Fruit fly (Drosophila melanogaster) whole organism, embryonic: ENCODE measurements around the gene CG6040.

Source experiments
- Antp ChIP-seq: fragments of 200-800 bp; sonication (Bioruptor generic); optimal IDR thresholded peaks from 3 replicates; lab custom pipeline; 2016; ENCODE audit warnings: missing biosample characterization, missing genetic modification characterization
- Asciz ChIP-seq: fragments of 200-800 bp; sonication (Bioruptor generic); optimal IDR thresholded peaks from 2 replicates; lab custom pipeline; 2017; ENCODE audit warnings: missing biosample characterization, mild to moderate bottlenecking, missing genetic modification characterization, missing genetic modification reagents
- Atf-2 ChIP-seq: fragments of 200-800 bp; sonication (Bioruptor generic); optimal IDR thresholded peaks from 2 replicates; lab custom pipeline; 2016; ENCODE audit warnings: missing biosample characterization, missing genetic modification characterization
- B-H1 ChIP-seq: fragments of 200-800 bp; sonication (Bioruptor generic); IDR thresholded peaks from 3 replicates; pipeline ENCODE4 v1.3.6; 2022; ENCODE audit warnings: missing biosample characterization, missing genetic modification characterization
- CG10321 ChIP-seq: fragments of 200-800 bp; sonication (Bioruptor generic); IDR thresholded peaks from 2 replicates; pipeline ENCODE4 v1.3.6; 2022; ENCODE audit warnings: missing biosample characterization, missing genetic modification characterization
- CG10654 ChIP-seq: fragments of 200-800 bp; sonication (Bioruptor generic); optimal IDR thresholded peaks from 2 replicates; lab custom pipeline; 2016; ENCODE audit warnings: missing biosample characterization, missing genetic modification characterization
- CG11085 ChIP-seq: fragments of 200-800 bp; sonication (Bioruptor generic); IDR thresholded peaks from 2 replicates; pipeline ENCODE4 v1.3.6; 2022; ENCODE audit warnings: missing biosample characterization, missing genetic modification characterization
- CG12071 ChIP-seq: fragments of 200-800 bp; sonication (Bioruptor generic); optimal IDR thresholded peaks from 3 replicates; lab custom pipeline; 2018; ENCODE audit warnings: missing biosample characterization, mild to moderate bottlenecking, missing genetic modification characterization
- CG12236 ChIP-seq: fragments of 200-800 bp; sonication (Bioruptor generic); optimal IDR thresholded peaks from 2 replicates; lab custom pipeline; 2016; ENCODE audit warnings: missing biosample characterization, missing genetic modification characterization
- CG1233 ChIP-seq: fragments of 200-800 bp; sonication (Bioruptor generic); optimal IDR thresholded peaks from 4 replicates; lab custom pipeline; 2018; ENCODE audit warnings: missing biosample characterization, mild to moderate bottlenecking, missing genetic modification characterization
- CG12391 ChIP-seq: fragments of 200-800 bp; sonication (Bioruptor generic); optimal IDR thresholded peaks from 3 replicates; lab custom pipeline; 2018; ENCODE audit warnings: missing biosample characterization, mild to moderate bottlenecking, missing genetic modification characterization, moderate library complexity
- CG12769 ChIP-seq: fragments of 200-800 bp; sonication (Bioruptor generic); optimal IDR thresholded peaks from 2 replicates; lab custom pipeline; 2019; ENCODE audit warnings: missing biosample characterization, mild to moderate bottlenecking, missing genetic modification characterization, moderate library complexity
- CG14441 ChIP-seq: fragments of 200-800 bp; sonication (Bioruptor generic); IDR thresholded peaks from 2 replicates; pipeline ENCODE4 v1.3.6; 2022; ENCODE audit warnings: missing biosample characterization, missing genetic modification characterization
- CG15269 ChIP-seq: fragments of 200-800 bp; sonication (Bioruptor generic); optimal IDR thresholded peaks from 2 replicates; lab custom pipeline; 2018; ENCODE audit warnings: missing biosample characterization, mild to moderate bottlenecking, missing genetic modification characterization, moderate library complexity
- CG17829 ChIP-seq: fragments of 200-800 bp; optimal IDR thresholded peaks from 2 replicates; lab custom pipeline; 2019; ENCODE audit warnings: missing biosample characterization, mild to moderate bottlenecking, missing genetic modification characterization, moderate library complexity
- CG18599 ChIP-seq: fragments of 200-800 bp; sonication (Bioruptor generic); optimal IDR thresholded peaks from 3 replicates; lab custom pipeline; 2017; ENCODE audit warnings: missing biosample characterization, missing genetic modification characterization, mild to moderate bottlenecking, moderate library complexity, missing genetic modification reagents
- CG2202 ChIP-seq: fragments of 200-800 bp; sonication (Bioruptor generic); optimal IDR thresholded peaks from 2 replicates; lab custom pipeline; 2018; ENCODE audit warnings: missing biosample characterization, mild to moderate bottlenecking, missing genetic modification characterization
- CG30403 ChIP-seq: fragments of 200-800 bp; sonication (Bioruptor generic); optimal IDR thresholded peaks from 3 replicates; lab custom pipeline; 2016; ENCODE audit warnings: missing biosample characterization, missing genetic modification characterization
- CG30431 ChIP-seq: fragments of 200-800 bp; sonication (Bioruptor generic); optimal IDR thresholded peaks from 2 replicates; lab custom pipeline; 2017; ENCODE audit warnings: missing biosample characterization, missing genetic modification characterization
- CG6765 ChIP-seq: fragments of 200-800 bp; sonication (Bioruptor generic); optimal IDR thresholded peaks from 3 replicates; lab custom pipeline; 2017; ENCODE audit warnings: missing biosample characterization, mild to moderate bottlenecking, missing genetic modification characterization
- CG6854 ChIP-seq: fragments of 200-800 bp; sonication (Bioruptor generic); optimal IDR thresholded peaks from 3 replicates; lab custom pipeline; 2017; ENCODE audit warnings: missing biosample characterization, mild to moderate bottlenecking, missing genetic modification characterization
- Camta ChIP-seq: fragments of 200-800 bp; sonication (Bioruptor generic); optimal IDR thresholded peaks from 2 replicates; lab custom pipeline; 2016; ENCODE audit warnings: missing biosample characterization, missing genetic modification characterization
- Drgx ChIP-seq: fragments of 200-800 bp; sonication (Bioruptor generic); IDR thresholded peaks from 2 replicates; pipeline ENCODE4 v1.3.6; 2022; ENCODE audit warnings: missing biosample characterization, missing genetic modification characterization
- Elba2 ChIP-seq: fragments of 200-800 bp; sonication (Bioruptor generic); optimal IDR thresholded peaks from 3 replicates; lab custom pipeline; 2016; ENCODE audit warnings: missing biosample characterization, missing genetic modification characterization
- Fer3 ChIP-seq: fragments of 200-800 bp; sonication (Bioruptor generic); optimal IDR thresholded peaks from 2 replicates; lab custom pipeline; 2018; ENCODE audit warnings: missing biosample characterization, mild to moderate bottlenecking, missing genetic modification characterization, moderate library complexity
- HmgD ChIP-seq: fragments of 200-800 bp; sonication (Bioruptor generic); optimal IDR thresholded peaks from 3 replicates; lab custom pipeline; 2016; ENCODE audit warnings: missing biosample characterization, missing genetic modification characterization
- Hr78 ChIP-seq, 2 experiments: fragments of 200-800 bp in 1 of 2; fragments of >200 bp in 1 of 2; sonication (Bioruptor generic) in 1 of 2; optimal IDR thresholded peaks; 2 replicates each; lab custom pipeline; 2017 to 2019; ENCODE audit warnings: missing biosample characterization in 2 of 2, missing genetic modification characterization in 2 of 2, mild to moderate bottlenecking in 1 of 2, moderate library complexity in 1 of 2
- Meics ChIP-seq: fragments of 200-800 bp; sonication (Bioruptor generic); optimal IDR thresholded peaks from 2 replicates; lab custom pipeline; 2017; ENCODE audit warnings: missing biosample characterization, mild to moderate bottlenecking, missing genetic modification characterization
- NC2α ChIP-seq: fragments of 200-800 bp; sonication (Bioruptor generic); optimal IDR thresholded peaks from 2 replicates; lab custom pipeline; 2016; ENCODE audit warnings: missing biosample characterization, missing genetic modification characterization
- Oaz ChIP-seq: fragments of 200-800 bp; sonication (Bioruptor generic); IDR thresholded peaks from 2 replicates; pipeline ENCODE4 v1.3.6; 2022; ENCODE audit warnings: missing biosample characterization, missing genetic modification characterization
- Rx ChIP-seq: fragments of 200-800 bp; sonication (Bioruptor generic); IDR thresholded peaks from 2 replicates; pipeline ENCODE4 v1.3.6; 2022; ENCODE audit warnings: missing biosample characterization, missing genetic modification characterization
- Side ChIP-seq: fragments of 200-800 bp; sonication (Bioruptor generic); optimal IDR thresholded peaks from 2 replicates; lab custom pipeline; 2016; ENCODE audit warnings: missing biosample characterization, missing genetic modification characterization
- Sox102F ChIP-seq: fragments of 200-800 bp; sonication (Bioruptor generic); optimal IDR thresholded peaks from 2 replicates; lab custom pipeline; 2018; ENCODE audit warnings: missing biosample characterization, mild to moderate bottlenecking, missing genetic modification characterization, moderate library complexity
- amos ChIP-seq: fragments of 200-800 bp; sonication (Bioruptor generic); IDR thresholded peaks from 2 replicates; pipeline ENCODE4 v1.3.6; 2022; ENCODE audit warnings: missing biosample characterization, missing genetic modification characterization; ENCODE audit not compliant: partially characterized antibody
- ase ChIP-seq: fragments of 200-800 bp; sonication (Bioruptor generic); IDR thresholded peaks from 3 replicates; pipeline ENCODE4 v1.3.6; 2022; ENCODE audit warnings: missing biosample characterization, missing genetic modification characterization
- ash1 ChIP-seq: fragments of 200-800 bp; sonication (Bioruptor generic); optimal IDR thresholded peaks from 2 replicates; lab custom pipeline; 2018; ENCODE audit warnings: missing biosample characterization, mild to moderate bottlenecking, missing genetic modification characterization
- cad ChIP-seq: fragments of >200 bp; optimal IDR thresholded peaks from 2 replicates; lab custom pipeline; 2017; ENCODE audit warnings: missing biosample characterization, missing genetic modification characterization
- caup ChIP-seq: fragments of 200-800 bp; sonication (Bioruptor generic); optimal IDR thresholded peaks from 3 replicates; lab custom pipeline; 2017; ENCODE audit warnings: missing biosample characterization, mild to moderate bottlenecking, missing genetic modification characterization, moderate library complexity; ENCODE audit not compliant: severe bottlenecking
- chn ChIP-seq: fragments of 200-800 bp; sonication (Bioruptor generic); optimal IDR thresholded peaks from 2 replicates; lab custom pipeline; 2016; ENCODE audit warnings: missing biosample characterization, missing genetic modification characterization
- cwo ChIP-seq: fragments of 200-800 bp; sonication (Bioruptor generic); optimal IDR thresholded peaks from 3 replicates; lab custom pipeline; 2017; ENCODE audit warnings: missing biosample characterization, missing genetic modification characterization, mild to moderate bottlenecking, moderate library complexity, missing genetic modification reagents
- eve ChIP-seq, 2 experiments: fragments of >200 bp; optimal IDR thresholded peaks; 2 replicates each; lab custom pipeline; 2017; ENCODE audit warnings: missing biosample characterization in 2 of 2, missing genetic modification characterization in 2 of 2
- gcm ChIP-seq: fragments of 200-800 bp; sonication (Bioruptor generic); optimal IDR thresholded peaks from 2 replicates; lab custom pipeline; 2019; ENCODE audit warnings: missing biosample characterization, mild to moderate bottlenecking, missing genetic modification characterization, moderate library complexity
- grau ChIP-seq: fragments of 200-800 bp; optimal IDR thresholded peaks from 3 replicates; lab custom pipeline; 2019; ENCODE audit warnings: missing biosample characterization, mild to moderate bottlenecking, missing genetic modification characterization, moderate library complexity
- luna ChIP-seq: fragments of 200-800 bp; sonication (Bioruptor generic); optimal IDR thresholded peaks from 2 replicates; lab custom pipeline; 2016; ENCODE audit warnings: missing biosample characterization, missing genetic modification characterization
- pzg ChIP-seq: fragments of 200-800 bp; sonication (Bioruptor generic); optimal IDR thresholded peaks from 3 replicates; lab custom pipeline; 2018; ENCODE audit warnings: missing biosample characterization, mild to moderate bottlenecking, missing genetic modification characterization, moderate library complexity
- sens-2 ChIP-seq: fragments of 200-800 bp; sonication (Bioruptor generic); IDR thresholded peaks from 2 replicates; pipeline ENCODE4 v1.3.6; 2022; ENCODE audit warnings: missing biosample characterization, missing genetic modification characterization
- seq ChIP-seq: fragments of 200-800 bp; sonication (Bioruptor generic); IDR thresholded peaks from 2 replicates; pipeline ENCODE4 v1.3.6; 2022; ENCODE audit warnings: missing biosample characterization, missing genetic modification characterization
- sim ChIP-seq: fragments of 200-800 bp; sonication (Bioruptor generic); IDR thresholded peaks from 2 replicates; pipeline ENCODE4 v1.3.6; 2022; ENCODE audit warnings: missing biosample characterization, missing genetic modification characterization
- stwl ChIP-seq: fragments of 200-800 bp; sonication (Bioruptor generic); optimal IDR thresholded peaks from 3 replicates; lab custom pipeline; 2018; ENCODE audit warnings: missing biosample characterization, mild to moderate bottlenecking, missing genetic modification characterization, moderate library complexity
- tin ChIP-seq: fragments of 200-800 bp; sonication (Bioruptor generic); optimal IDR thresholded peaks from 3 replicates; lab custom pipeline; 2016; ENCODE audit warnings: missing biosample characterization, missing genetic modification characterization
- toy ChIP-seq: fragments of 200-800 bp; sonication (Bioruptor generic); IDR thresholded peaks from 2 replicates; pipeline ENCODE4 v1.3.6; 2022; ENCODE audit warnings: missing biosample characterization, missing genetic modification characterization
- yki ChIP-seq: fragments of >200 bp; optimal IDR thresholded peaks from 3 replicates; lab custom pipeline; 2018

CG6040 gene

DNA sequence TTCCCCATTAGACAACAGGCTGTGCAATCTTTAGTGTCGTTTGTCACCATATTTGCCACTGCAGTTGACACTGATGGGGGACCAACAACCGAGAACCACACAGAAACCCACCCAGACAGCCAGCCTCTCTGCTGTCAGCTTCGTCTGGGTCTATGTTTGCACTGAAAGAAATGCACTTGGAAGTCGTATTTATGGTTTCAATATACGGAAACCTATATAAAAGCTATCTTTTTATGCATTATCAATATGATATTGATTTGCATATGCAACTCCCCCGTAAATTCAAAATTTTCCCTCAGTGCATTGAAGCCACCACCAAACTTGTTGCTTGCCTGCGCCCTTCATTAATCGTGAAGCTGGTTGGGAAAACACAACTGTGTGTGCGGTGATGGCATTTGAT is 22.6 kb upstream of the CG6040 start (continued):
- TF ChIP-seq luna (GFP tag; lab: Kevin White, UChicago) (no peak), B-H1 (GFP tag; lab: Robert Waterston, UW) (no peak; the same call in 2 of the 3 replicates), CG11085 (GFP tag; lab: Robert Waterston, UW) (no peak), HmgD (GFP tag; lab: Kevin White, UChicago) (no peak), CG15269 (tag; lab: Kevin White, UChicago) (no peak), Atf-2 (GFP tag; lab: Kevin White, UChicago) (no peak), stwl (no peak), chn (peak; percentile 32), Hr78 (GFP tag; optimal IDR thresholded peaks at IDR 0.05; lab: Kevin White, UChicago) (no peak), eve (GFP tag; optimal IDR thresholded peaks at IDR 0.05; lab: Kevin White, UChicago) (no peak), grau (no peak), pzg (GFP tag; lab: Kevin White, UChicago) (no peak), Antp (GFP tag; lab: Kevin White, UChicago) (no peak), CG6854 (GFP tag; lab: Kevin White, UChicago) (no peak), Rx (GFP tag; lab: Robert Waterston, UW) (peak; percentile 50; the same call in 1 of the 2 replicates), CG12391 (tag; lab: Kevin White, UChicago) (no peak), toy (no peak), CG1233 (no peak), CG17829 (tag; lab: Kevin White, UChicago) (no peak), CG2202 (no peak), caup (GFP tag; lab: Kevin White, UChicago) (no peak), ash1 (GFP tag; lab: Kevin White, UChicago) (no peak), Drgx (peak; percentile 70), ase (GFP tag; lab: Robert Waterston, UW) (peak; percentile 54; the same call in 1 of the 3 replicates), CG12071 (GFP tag; lab: Kevin White, UChicago) (no peak), CG14441 (GFP tag; lab: Robert Waterston, UW) (0 out of 2 replicates have a peak, but pooled peaks have one; percentile 25), Asciz (no peak), Elba2 (GFP tag; lab: Kevin White, UChicago) (no peak), CG12236 (no peak), sim (GFP tag; lab: Robert Waterston, UW) (no peak), NC2α (GFP tag; lab: Kevin White, UChicago) (no peak), gcm (GFP tag; lab: Kevin White, UChicago) (peak; percentile 26), CG30431 (GFP tag; lab: Kevin White, UChicago) (no peak), Fer3 (no peak), seq (GFP tag; lab: Robert Waterston, UW) (0 out of 2 replicates have a peak, but pooled peaks have one; percentile 20), CG30403 (GFP tag; lab: Kevin White, UChicago) (no peak), Camta (GFP tag; lab: Kevin White, UChicago) (no peak), CG12769 (tag; lab: Kevin White, UChicago) (no peak), Side (GFP tag; lab: Kevin White, UChicago) (no peak), CG18599 (GFP tag; lab: Kevin White, UChicago) (no peak), Meics (GFP tag; lab: Kevin White, UChicago) (no peak), tin (peak; percentile 17), Sox102F (GFP tag; lab: Kevin White, UChicago) (peak; percentile 7), CG10321 (GFP tag; lab: Robert Waterston, UW) (no peak), CG10654 (GFP tag; lab: Kevin White, UChicago) (no peak), Oaz (GFP tag; lab: Robert Waterston, UW) (no peak), cad (no peak), sens-2 (no peak), amos (GFP tag; lab: Robert Waterston, UW) (no peak), cwo (GFP tag; lab: Kevin White, UChicago) (no peak), yki (lab: Kevin White, UChicago) (no peak), CG6765 (GFP tag; lab: Kevin White, UChicago) (no peak)
